Worm (Caenorhabditis elegans) whole organism, L3 larva: Measurements from ENCODE around the gene pde-12.

Experiments
- ceh-9 ChIP-seq: sonication (generic microtip); optimal IDR thresholded peaks from 2 replicates; lab custom pipeline; 2018; ENCODE audit warnings: missing biosample characterization, missing genetic modification characterization
- nhr-11 ChIP-seq: fragments of 150-350 bp; optimal IDR thresholded peaks from 2 replicates; lab custom pipeline; 2014; ENCODE audit warnings: missing biosample characterization, missing genetic modification characterization
- pha-4 ChIP-seq: fragments of 150-350 bp; optimal IDR thresholded peaks from 2 replicates; lab custom pipeline; 2014; ENCODE audit warnings: missing biosample characterization, missing genetic modification reagents, missing genetic modification characterization
- pqm-1 ChIP-seq: fragments of 150-350 bp; optimal IDR thresholded peaks from 2 replicates; lab custom pipeline; 2017; ENCODE audit warnings: missing biosample characterization, missing genetic modification characterization, inconsistent platforms
- tbx-2 ChIP-seq: sonication (generic microtip); optimal IDR thresholded peaks from 2 replicates; lab custom pipeline; 2016; ENCODE audit warnings: mild to moderate bottlenecking, missing genetic modification characterization, missing compliant biosample characterization
- ztf-4 ChIP-seq: fragments of 150-350 bp; optimal IDR thresholded peaks from 2 replicates; lab custom pipeline; 2014; ENCODE audit warnings: missing biosample characterization, missing genetic modification characterization

ce11 chrIII:10848858-10849257 lies 4.0 kb upstream of the pde-12 start, which contains the start of the genes fbxb-85 and hex-3:
- TF ChIP-seq ceh-9 (tag; lab: Kevin White, UChicago) (no peak), nhr-11 (peak; percentile 64), tbx-2 (tag; lab: Kevin White, UChicago) (peak; percentile 89), ztf-4 (peak; percentile 29), pha-4 (tag; lab: Kevin White, UChicago) (peak; percentile 94), pqm-1 (tag; lab: Kevin White, UChicago) (peak; percentile 58)
